Fruit fly (Drosophila melanogaster): Measurements from ENCODE around the gene neur.

neur gene

dm6 chr3R:9062756-9063155, 23.5 kb upstream of the neur start:
- TF ChIP-seq psq (GFP tag; optimal IDR thresholded peaks at IDR 0.05), result no peak
- peak; percentile 14 for TF ChIP-seq ey (GFP tag; optimal IDR thresholded peaks at IDR 0.05)
- no peak for TF ChIP-seq jim (GFP tag; optimal IDR thresholded peaks at IDR 0.05)
- peak; percentile 25 for TF ChIP-seq rgr (GFP tag; optimal IDR thresholded peaks at IDR 0.05)
- peak in 1 of 2 experiments; percentile 31 for TF ChIP-seq foxo (GFP tag; optimal IDR thresholded peaks at IDR 0.05)

dm6 chr3R:9057398-9058058, 18.3 kb upstream of the neur start:
- TF ChIP-seq pan (optimal IDR thresholded peaks at IDR 0.05), result no peak
- peak; percentile 72 for TF ChIP-seq CG9705 (GFP tag; optimal IDR thresholded peaks at IDR 0.05)
- TF ChIP-seq fru (GFP tag; optimal IDR thresholded peaks at IDR 0.05), result peak; percentile 91
- TF ChIP-seq Hr83 (GFP tag; optimal IDR thresholded peaks at IDR 0.05; ENCODE audit: poor library complexity, severe bottlenecking), result peak; percentile 28
- TF ChIP-seq Mio (GFP tag; optimal IDR thresholded peaks at IDR 0.05), result no peak
- TF ChIP-seq Rel (GFP tag; optimal IDR thresholded peaks at IDR 0.05), result no peak
- TF ChIP-seq Rel (tag; optimal IDR thresholded peaks at IDR 0.05), result no peak
- TF ChIP-seq Hr78 (GFP tag; optimal IDR thresholded peaks at IDR 0.05), result no peak
- TF ChIP-seq dl (GFP tag; optimal IDR thresholded peaks at IDR 0.05; ENCODE audit: insufficient read depth in 1 of 2, partially characterized antibody in 2 of 2), result peak; percentile 83 to 90
- peak; percentile 97 for TF ChIP-seq Sp1 (GFP tag; optimal IDR thresholded peaks at IDR 0.05)
- TF ChIP-seq sage (GFP tag; optimal IDR thresholded peaks at IDR 0.05), result peak; percentile 77
- TF ChIP-seq Myc (optimal IDR thresholded peaks at IDR 0.05), result no peak
- TF ChIP-seq dsf (GFP tag; optimal IDR thresholded peaks at IDR 0.05; ENCODE audit: borderline replicate concordance), result peak; percentile 81
- TF ChIP-seq sv (GFP tag; optimal IDR thresholded peaks at IDR 0.05), result peak; percentile 63
- peak; percentile 95 for TF ChIP-seq rgr (GFP tag; optimal IDR thresholded peaks at IDR 0.05)
- TF ChIP-seq psq (GFP tag; optimal IDR thresholded peaks at IDR 0.05), result peak; percentile 92
- TF ChIP-seq HLH106 (tag; optimal IDR thresholded peaks at IDR 0.05), result peak; percentile 96
- peak; percentile 84 for TF ChIP-seq Jra (GFP tag; optimal IDR thresholded peaks at IDR 0.05)
- TF ChIP-seq brk (GFP tag; optimal IDR thresholded peaks at IDR 0.05), result no peak
- no peak for TF ChIP-seq tai (GFP tag; optimal IDR thresholded peaks at IDR 0.05)
- no peak for TF ChIP-seq Abd-B (GFP tag; optimal IDR thresholded peaks at IDR 0.05)
- peak; percentile 79 for TF ChIP-seq ey (GFP tag; optimal IDR thresholded peaks at IDR 0.05)
- peak in 1 of 2 experiments; percentile 94 for TF ChIP-seq foxo (GFP tag; optimal IDR thresholded peaks at IDR 0.05)
- TF ChIP-seq Dif (GFP tag; optimal IDR thresholded peaks at IDR 0.05; ENCODE audit: partially characterized antibody), result peak; percentile 93
- TF ChIP-seq CG32264 (GFP tag; optimal IDR thresholded peaks at IDR 0.05), result peak; percentile 21
- TF ChIP-seq lola (GFP tag; optimal IDR thresholded peaks at IDR 0.05), result no peak
- TF ChIP-seq Hnf4 (GFP tag; optimal IDR thresholded peaks at IDR 0.05), result peak; percentile 91
- peak; percentile 90 for TF ChIP-seq h (GFP tag; optimal IDR thresholded peaks at IDR 0.05)
- TF ChIP-seq usp (GFP tag; optimal IDR thresholded peaks at IDR 0.05), result no peak
- no peak for TF ChIP-seq GATAd (GFP tag; optimal IDR thresholded peaks at IDR 0.05)
- peak; percentile 96 for TF ChIP-seq OdsH (GFP tag; optimal IDR thresholded peaks at IDR 0.05)
- TF ChIP-seq br (GFP tag; optimal IDR thresholded peaks at IDR 0.05), result peak; percentile 84
- peak; percentile 96 for TF ChIP-seq Vsx2 (GFP tag; optimal IDR thresholded peaks at IDR 0.05; ENCODE audit: partially characterized antibody)
- no peak for TF ChIP-seq jim (GFP tag; optimal IDR thresholded peaks at IDR 0.05)
- TF ChIP-seq N (GFP tag; optimal IDR thresholded peaks at IDR 0.05), result no peak
- peak; percentile 81 for TF ChIP-seq dmrt93B (GFP tag; optimal IDR thresholded peaks at IDR 0.05)
- no peak for TF ChIP-seq Dfd (GFP tag; optimal IDR thresholded peaks at IDR 0.05)
- no peak for TF ChIP-seq CrebA (GFP tag; optimal IDR thresholded peaks at IDR 0.05; ENCODE audit: borderline replicate concordance)
- TF ChIP-seq woc (GFP tag; optimal IDR thresholded peaks at IDR 0.05), result peak; percentile 73

dm6 chr3R:9057032-9057397, 17.7 kb upstream of the neur start:
- peak; percentile 91 for TF ChIP-seq Dif (GFP tag; optimal IDR thresholded peaks at IDR 0.05; ENCODE audit: partially characterized antibody)
- TF ChIP-seq Hr78 (GFP tag; optimal IDR thresholded peaks at IDR 0.05), result no peak
- TF ChIP-seq dl (GFP tag; optimal IDR thresholded peaks at IDR 0.05; ENCODE audit: insufficient read depth in 1 of 2, partially characterized antibody in 2 of 2), result peak; percentile 28 to 89
- TF ChIP-seq Vsx2 (GFP tag; optimal IDR thresholded peaks at IDR 0.05; ENCODE audit: partially characterized antibody), result peak; percentile 73

Measured in whole organism, wandering third instar larva.